Fruit fly (Drosophila melanogaster): Measurements from ENCODE around the gene Ubr3.

Gene Ubr3

dm6 chrX:7909482-7909881 is 26.2 kb upstream of the Ubr3 start:
- TF ChIP-seq pan (optimal IDR thresholded peaks at IDR 0.05): no peak
- TF ChIP-seq CG8478 (optimal IDR thresholded peaks at IDR 0.05): no peak
- no peak for TF ChIP-seq Dll (optimal IDR thresholded peaks at IDR 0.05)
- no peak for TF ChIP-seq usp (GFP tag; optimal IDR thresholded peaks at IDR 0.05)

- no peak for TF ChIP-seq Dll (optimal IDR thresholded peaks at IDR 0.05)
- no peak for TF ChIP-seq usp (GFP tag; optimal IDR thresholded peaks at IDR 0.05)
- no peak for TF ChIP-seq CG8478 (optimal IDR thresholded peaks at IDR 0.05)
- no peak for TF ChIP-seq psq (optimal IDR thresholded peaks at IDR 0.05)
- TF ChIP-seq EcR (GFP tag; optimal IDR thresholded peaks at IDR 0.05): no peak
- TF ChIP-seq pan (optimal IDR thresholded peaks at IDR 0.05): no peak
Measured at dm6 chrX:7911983-7912630, 23.6 kb upstream of the Ubr3 start, which contains the start of gene snz. TSS of gene snz (plus strand) at chrX:7912089.

dm6 chrX:7920081-7920688 is 15.5 kb upstream of the Ubr3 start, which contains the start of the genes hdm and Ykt6:
TSS of gene hdm (minus strand) at chrX:7920131.
TSS of gene Ykt6 (plus strand) at chrX:7920409.
- TF ChIP-seq usp (GFP tag; optimal IDR thresholded peaks at IDR 0.05): no peak
- TF ChIP-seq EcR (GFP tag; optimal IDR thresholded peaks at IDR 0.05): no peak
- no peak for TF ChIP-seq psq (optimal IDR thresholded peaks at IDR 0.05)
- no peak for TF ChIP-seq CG8478 (optimal IDR thresholded peaks at IDR 0.05)
- no peak for TF ChIP-seq Dll (optimal IDR thresholded peaks at IDR 0.05)
- TF ChIP-seq pan (optimal IDR thresholded peaks at IDR 0.05): no peak

dm6 chrX:7923063-7923462 is 12.6 kb upstream of the Ubr3 start:
- no peak for TF ChIP-seq usp (GFP tag; optimal IDR thresholded peaks at IDR 0.05)
- no peak for TF ChIP-seq EcR (GFP tag; optimal IDR thresholded peaks at IDR 0.05)
- TF ChIP-seq psq (optimal IDR thresholded peaks at IDR 0.05): no peak
- TF ChIP-seq CG8478 (optimal IDR thresholded peaks at IDR 0.05): no peak

dm6 chrX:7924913-7925312 is 10.8 kb upstream of the Ubr3 start:
- TF ChIP-seq pan (optimal IDR thresholded peaks at IDR 0.05): no peak
- no peak for TF ChIP-seq usp (GFP tag; optimal IDR thresholded peaks at IDR 0.05)
- no peak for TF ChIP-seq EcR (GFP tag; optimal IDR thresholded peaks at IDR 0.05)
- TF ChIP-seq CG8478 (optimal IDR thresholded peaks at IDR 0.05): no peak
- TF ChIP-seq Dll (optimal IDR thresholded peaks at IDR 0.05): no peak
- no peak for TF ChIP-seq psq (optimal IDR thresholded peaks at IDR 0.05)

dm6 chrX:7930236-7931027 is 5.3 kb upstream of the Ubr3 start:
- TF ChIP-seq pan (optimal IDR thresholded peaks at IDR 0.05) (no peak), Dll (optimal IDR thresholded peaks at IDR 0.05) (peak; percentile 84), CG8478 (optimal IDR thresholded peaks at IDR 0.05) (peak; percentile 0)

- TF ChIP-seq psq (optimal IDR thresholded peaks at IDR 0.05) (no peak), usp (GFP tag; optimal IDR thresholded peaks at IDR 0.05) (no peak), EcR (GFP tag; optimal IDR thresholded peaks at IDR 0.05) (no peak), pan (optimal IDR thresholded peaks at IDR 0.05) (no peak), Dll (optimal IDR thresholded peaks at IDR 0.05) (no peak), CG8478 (optimal IDR thresholded peaks at IDR 0.05) (no peak)
Measured at dm6 chrX:7931028-7931549, 4.6 kb upstream of the Ubr3 start, which contains the start of gene mahe. TSS of gene mahe (minus strand) at chrX:7931382.

- TF ChIP-seq pan (optimal IDR thresholded peaks at IDR 0.05) (no peak), EcR (GFP tag; optimal IDR thresholded peaks at IDR 0.05) (no peak), Dll (optimal IDR thresholded peaks at IDR 0.05) (no peak), psq (optimal IDR thresholded peaks at IDR 0.05) (no peak), usp (GFP tag; optimal IDR thresholded peaks at IDR 0.05) (no peak), CG8478 (optimal IDR thresholded peaks at IDR 0.05) (no peak)
Measured at dm6 chrX:7933210-7933915, 2.3 kb upstream of the Ubr3 start, which contains the start of the genes Dhdds and RpS14a. TSS of gene Dhdds (minus strand) at chrX:7933351. TSS of gene RpS14a (plus strand) at chrX:7933742.

dm6 chrX:7934679-7935078 is 1.0 kb upstream of the Ubr3 start, which contains the start of gene RpS14b:
TSS of gene RpS14b (plus strand) at chrX:7934898.
- TF ChIP-seq usp (GFP tag; optimal IDR thresholded peaks at IDR 0.05) (no peak), psq (optimal IDR thresholded peaks at IDR 0.05) (no peak), Dll (optimal IDR thresholded peaks at IDR 0.05) (no peak), CG8478 (optimal IDR thresholded peaks at IDR 0.05) (no peak), EcR (GFP tag; optimal IDR thresholded peaks at IDR 0.05) (no peak), pan (optimal IDR thresholded peaks at IDR 0.05) (no peak)

- TF ChIP-seq usp (GFP tag; optimal IDR thresholded peaks at IDR 0.05) (no peak), EcR (GFP tag; optimal IDR thresholded peaks at IDR 0.05) (peak in 1 of 2 experiments; percentile 91), psq (optimal IDR thresholded peaks at IDR 0.05) (no peak), CG8478 (optimal IDR thresholded peaks at IDR 0.05) (peak; percentile 34), pan (optimal IDR thresholded peaks at IDR 0.05) (no peak), Dll (optimal IDR thresholded peaks at IDR 0.05) (no peak)
Measured at dm6 chrX:7937588-7938481, 2.1 kb downstream of the Ubr3 start.

Measured in whole organism.